Worm (Caenorhabditis elegans) whole organism, L1 larva: Measurements from ENCODE around the gene C44B11.1.

Experiments
- ceh-8 ChIP-seq: fragments of 200-800 bp; sonication (Bioruptor generic); optimal IDR thresholded peaks from 2 replicates; lab custom pipeline; 2018; ENCODE audit warnings: mild to moderate bottlenecking, missing genetic modification characterization, moderate library complexity, missing compliant biosample characterization
- egl-27 ChIP-seq, 2 experiments: fragments of 150-350 bp in 1 of 2; sonication (generic microtip); optimal IDR thresholded peaks; 3 replicates each; lab custom pipeline; 2017 to 2018; ENCODE audit warnings: missing biosample characterization in 2 of 2, missing genetic modification characterization in 2 of 2, missing genetic modification reagents in 2 of 2
- lin-35 ChIP-seq, 2 experiments: fragments of 150-350 bp; optimal IDR thresholded peaks; 2 replicates each; lab custom pipeline; 2014; ENCODE audit warnings: missing biosample characterization in 2 of 2, missing genetic modification characterization in 2 of 2, missing genetic modification reagents in 2 of 2
- mep-1 ChIP-seq: fragments of 150-350 bp; optimal IDR thresholded peaks from 2 replicates; lab custom pipeline; 2014; ENCODE audit warnings: missing biosample characterization, missing genetic modification characterization
- nhr-28 ChIP-seq: fragments of 150-350 bp; optimal IDR thresholded peaks from 2 replicates; lab custom pipeline; 2014; ENCODE audit warnings: missing biosample characterization, missing genetic modification characterization
- nhr-77 ChIP-seq: fragments of 150-350 bp; optimal IDR thresholded peaks from 2 replicates; lab custom pipeline; 2014; ENCODE audit warnings: missing biosample characterization, missing genetic modification characterization
- nhr-90 ChIP-seq: sonication (generic microtip); optimal IDR thresholded peaks from 2 replicates; lab custom pipeline; 2016; ENCODE audit warnings: mild to moderate bottlenecking, missing genetic modification characterization, missing compliant biosample characterization; ENCODE audit not compliant: poor library complexity
- pag-3 ChIP-seq: sonication (generic microtip); optimal IDR thresholded peaks from 2 replicates; lab custom pipeline; 2017; ENCODE audit warnings: missing genetic modification characterization, mild to moderate bottlenecking, missing compliant biosample characterization, antibody characterized with exemption, borderline replicate concordance; ENCODE audit not compliant: insufficient read depth
- rnt-1 ChIP-seq: sonication (generic microtip); optimal IDR thresholded peaks from 2 replicates; lab custom pipeline; 2016; ENCODE audit warnings: mild to moderate bottlenecking, missing genetic modification characterization, moderate library complexity, missing compliant biosample characterization
- skn-1 ChIP-seq: fragments of 150-350 bp; optimal IDR thresholded peaks from 2 replicates; lab custom pipeline; 2014; ENCODE audit warnings: missing biosample characterization, missing genetic modification characterization
- xbp-1 ChIP-seq: sonication (generic microtip); optimal IDR thresholded peaks from 2 replicates; lab custom pipeline; 2016; ENCODE audit warnings: missing genetic modification characterization, missing compliant biosample characterization
- ztf-11 ChIP-seq, 2 experiments: sonication (generic microtip); optimal IDR thresholded peaks; 2 replicates each; lab custom pipeline; 2016 to 2017; ENCODE audit warnings: missing genetic modification characterization in 2 of 2, missing biosample characterization in 1 of 2, missing compliant biosample characterization in 1 of 2

ce11 chrIII:3108804-3109203 is 46.3 kb upstream of the C44B11.1 start:
- TF ChIP-seq mep-1 (no peak), nhr-77 (no peak), ceh-8 (GFP tag; lab: Kevin White, UChicago) (no peak), rnt-1 (tag; lab: Kevin White, UChicago) (no peak), xbp-1 (tag; lab: Kevin White, UChicago) (no peak), lin-35 (GFP tag; optimal IDR thresholded peaks at IDR 0.05; lab: Kevin White, UChicago) (no peak), nhr-28 (tag; lab: Kevin White, UChicago) (no peak), pag-3 (tag; lab: Kevin White, UChicago) (no peak), skn-1 (tag; lab: Kevin White, UChicago) (no peak), nhr-90 (tag; lab: Kevin White, UChicago) (no peak), egl-27 (tag; optimal IDR thresholded peaks at IDR 0.05; lab: Kevin White, UChicago) (no peak), ztf-11 (tag; optimal IDR thresholded peaks at IDR 0.05; lab: Kevin White, UChicago) (no peak)
